Worm (Caenorhabditis elegans) whole organism, L3 larva: ENCODE measurements around the gene ZC190.2.

Source experiments
- R02D3.7 ChIP-seq: fragments of 150-350 bp; optimal IDR thresholded peaks from 2 replicates; lab custom pipeline; 2014; ENCODE audit warnings: missing biosample characterization, missing genetic modification characterization
- ama-1 ChIP-seq: fragments of 150-350 bp; optimal IDR thresholded peaks from 2 replicates; lab custom pipeline; 2018
- ceh-16 ChIP-seq: sonication (generic microtip); optimal IDR thresholded peaks from 2 replicates; lab custom pipeline; 2017; ENCODE audit warnings: missing biosample characterization, missing genetic modification characterization
- ceh-28 ChIP-seq: fragments of 150-350 bp; optimal IDR thresholded peaks from 2 replicates; lab custom pipeline; 2014; ENCODE audit warnings: missing biosample characterization, missing genetic modification reagents, missing genetic modification characterization
- ceh-82 ChIP-seq: fragments of 150-350 bp; optimal IDR thresholded peaks from 2 replicates; lab custom pipeline; 2014; ENCODE audit warnings: missing biosample characterization, missing genetic modification characterization
- ceh-9 ChIP-seq: sonication (generic microtip); optimal IDR thresholded peaks from 2 replicates; lab custom pipeline; 2018; ENCODE audit warnings: missing biosample characterization, missing genetic modification characterization
- egl-27 ChIP-seq: sonication (generic microtip); optimal IDR thresholded peaks from 4 replicates; lab custom pipeline; 2017; ENCODE audit warnings: missing biosample characterization, missing genetic modification reagents, missing genetic modification characterization
- egl-5 ChIP-seq: fragments of 150-350 bp; optimal IDR thresholded peaks from 2 replicates; lab custom pipeline; 2017; ENCODE audit warnings: missing biosample characterization, missing genetic modification reagents, missing genetic modification characterization, inconsistent platforms
- elt-2 ChIP-seq: sonication (generic microtip); optimal IDR thresholded peaks from 2 replicates; lab custom pipeline; 2016; ENCODE audit warnings: missing genetic modification reagents, mild to moderate bottlenecking, missing genetic modification characterization, missing compliant biosample characterization
- elt-3 ChIP-seq, 3 experiments: fragments of 150-350 bp in 1 of 3; sonication (generic microtip) in 2 of 3; optimal IDR thresholded peaks; 2 replicates in 2 of 3; 4 replicates in 1 of 3; lab custom pipeline; 2014 to 2017; ENCODE audit warnings: missing biosample characterization in 3 of 3, missing genetic modification characterization in 3 of 3
- eor-1 ChIP-seq, 2 experiments: fragments of 150-350 bp; optimal IDR thresholded peaks; 2 replicates each; lab custom pipeline; 2014 to 2018; ENCODE audit warnings: missing biosample characterization in 2 of 2, missing genetic modification characterization in 2 of 2
- fkh-2 ChIP-seq: fragments of 150-350 bp; optimal IDR thresholded peaks from 2 replicates; lab custom pipeline; 2014; ENCODE audit warnings: missing biosample characterization, missing genetic modification reagents, missing genetic modification characterization
- hmg-11 ChIP-seq: sonication (generic microtip); optimal IDR thresholded peaks from 2 replicates; lab custom pipeline; 2016; ENCODE audit warnings: missing genetic modification characterization, missing compliant biosample characterization
- jun-1 ChIP-seq: fragments of 150-350 bp; optimal IDR thresholded peaks from 2 replicates; lab custom pipeline; 2014; ENCODE audit warnings: missing biosample characterization, missing genetic modification reagents, missing genetic modification characterization
- lin-39 ChIP-seq: fragments of 150-350 bp; optimal IDR thresholded peaks from 2 replicates; lab custom pipeline; 2018; ENCODE audit warnings: missing biosample characterization, missing genetic modification reagents, missing genetic modification characterization
- mdl-1 ChIP-seq: fragments of 150-350 bp; optimal IDR thresholded peaks from 2 replicates; lab custom pipeline; 2014; ENCODE audit warnings: missing biosample characterization, missing genetic modification characterization
- nhr-11 ChIP-seq: fragments of 150-350 bp; optimal IDR thresholded peaks from 2 replicates; lab custom pipeline; 2014; ENCODE audit warnings: missing biosample characterization, missing genetic modification characterization
- nhr-12 ChIP-seq: fragments of 150-350 bp; optimal IDR thresholded peaks from 2 replicates; lab custom pipeline; 2014; ENCODE audit warnings: missing biosample characterization, missing genetic modification characterization
- nhr-23 ChIP-seq: fragments of 150-350 bp; optimal IDR thresholded peaks from 2 replicates; lab custom pipeline; 2014; ENCODE audit warnings: missing biosample characterization, missing genetic modification reagents, missing genetic modification characterization
- nhr-237 ChIP-seq: fragments of 150-350 bp; optimal IDR thresholded peaks from 2 replicates; lab custom pipeline; 2014; ENCODE audit warnings: missing biosample characterization, missing genetic modification characterization
- nhr-25 ChIP-seq: sonication (generic microtip); optimal IDR thresholded peaks from 2 replicates; lab custom pipeline; 2017; ENCODE audit warnings: missing biosample characterization, missing genetic modification characterization
- nhr-43 ChIP-seq: sonication (generic microtip); optimal IDR thresholded peaks from 2 replicates; lab custom pipeline; 2016; ENCODE audit warnings: mild to moderate bottlenecking, missing genetic modification characterization, missing compliant biosample characterization; ENCODE audit not compliant: poor library complexity, severe bottlenecking
- nhr-67 ChIP-seq: fragments of 150-350 bp; optimal IDR thresholded peaks from 2 replicates; lab custom pipeline; 2014; ENCODE audit warnings: missing biosample characterization, missing genetic modification characterization
- nhr-76 ChIP-seq: fragments of 150-350 bp; sonication (generic microtip); optimal IDR thresholded peaks from 5 replicates; lab custom pipeline; 2014; ENCODE audit warnings: missing biosample characterization, missing genetic modification characterization
- nhr-77 ChIP-seq: fragments of 150-350 bp; optimal IDR thresholded peaks from 2 replicates; lab custom pipeline; 2014; ENCODE audit warnings: missing biosample characterization, missing genetic modification characterization
- pha-4 ChIP-seq: fragments of 150-350 bp; optimal IDR thresholded peaks from 2 replicates; lab custom pipeline; 2014; ENCODE audit warnings: missing biosample characterization, missing genetic modification reagents, missing genetic modification characterization
- pqm-1 ChIP-seq: fragments of 150-350 bp; optimal IDR thresholded peaks from 2 replicates; lab custom pipeline; 2017; ENCODE audit warnings: missing biosample characterization, missing genetic modification characterization, inconsistent platforms
- sea-2 ChIP-seq: fragments of 150-350 bp; sonication (generic microtip); optimal IDR thresholded peaks from 4 replicates; lab custom pipeline; 2014; ENCODE audit warnings: missing biosample characterization, missing genetic modification reagents, missing genetic modification characterization
- snpc-4 ChIP-seq: fragments of 150-350 bp; optimal IDR thresholded peaks from 2 replicates; lab custom pipeline; 2014; ENCODE audit warnings: missing biosample characterization, missing genetic modification characterization
- unc-39 ChIP-seq: sonication (generic microtip); optimal IDR thresholded peaks from 4 replicates; lab custom pipeline; 2017; ENCODE audit warnings: missing biosample characterization, missing genetic modification characterization
- unc-62 ChIP-seq: fragments of 150-350 bp; sonication (generic microtip); optimal IDR thresholded peaks from 4 replicates; lab custom pipeline; 2014; ENCODE audit warnings: missing biosample characterization, missing genetic modification reagents, missing genetic modification characterization
- zag-1 ChIP-seq: fragments of 150-350 bp; optimal IDR thresholded peaks from 2 replicates; lab custom pipeline; 2014; ENCODE audit warnings: missing biosample characterization, missing genetic modification characterization
- ztf-4 ChIP-seq: fragments of 150-350 bp; optimal IDR thresholded peaks from 2 replicates; lab custom pipeline; 2014; ENCODE audit warnings: missing biosample characterization, missing genetic modification characterization

The ZC190.2 gene

DNA sequence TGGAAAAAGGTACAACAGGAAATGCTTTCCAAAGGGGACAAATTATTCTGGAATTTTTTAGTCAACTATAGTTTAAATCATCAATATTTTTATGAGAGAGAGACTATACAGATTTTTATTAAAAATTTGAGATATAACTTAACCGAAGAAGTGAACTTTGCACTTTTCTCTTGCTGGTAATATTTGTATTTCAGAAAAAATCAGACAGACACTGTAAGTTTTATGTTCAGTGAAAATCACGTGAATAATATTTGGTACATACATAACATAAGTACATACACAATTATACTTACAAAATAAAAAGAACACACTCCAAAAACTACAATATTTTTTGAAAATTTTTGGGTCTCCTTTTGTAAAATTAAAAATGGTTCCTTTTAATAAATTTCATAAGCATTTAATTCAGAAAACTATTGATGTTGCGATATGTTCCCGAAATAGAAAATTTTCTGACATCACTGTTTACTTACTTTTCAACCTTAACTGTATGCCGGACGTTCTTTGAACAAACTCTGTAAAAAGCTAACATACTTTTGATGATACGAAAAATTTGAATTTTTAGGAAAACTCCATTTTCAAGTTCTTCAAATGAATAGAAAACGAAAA lies 43.4 kb upstream of the ZC190.2 start, which contains the start of the genes F28A12.10 and acd-4:
Gene F28A12.10, minus strand, starts transcription at position 101 of the 606 bp plus-strand sequence.
Gene acd-4, plus strand, starts transcription at position 556 of the 606 bp plus-strand sequence.
- TF ChIP-seq pqm-1 (no peak), nhr-12 (tag; lab: Kevin White, UChicago) (no peak), mdl-1 (tag; lab: Kevin White, UChicago) (no peak), ceh-16 (tag; lab: Kevin White, UChicago) (no peak), ceh-82 (tag; lab: Kevin White, UChicago) (no peak), ama-1 (lab: Kevin White, UChicago) (no peak), eor-1 (tag; optimal IDR thresholded peaks at IDR 0.05; lab: Kevin White, UChicago) (no peak), hmg-11 (no peak), fkh-2 (no peak), ceh-9 (no peak), sea-2 (GFP tag; lab: Kevin White, UChicago) (no peak), nhr-43 (tag; lab: Kevin White, UChicago) (no peak), jun-1 (no peak), nhr-76 (tag; lab: Kevin White, UChicago) (no peak)

DNA sequence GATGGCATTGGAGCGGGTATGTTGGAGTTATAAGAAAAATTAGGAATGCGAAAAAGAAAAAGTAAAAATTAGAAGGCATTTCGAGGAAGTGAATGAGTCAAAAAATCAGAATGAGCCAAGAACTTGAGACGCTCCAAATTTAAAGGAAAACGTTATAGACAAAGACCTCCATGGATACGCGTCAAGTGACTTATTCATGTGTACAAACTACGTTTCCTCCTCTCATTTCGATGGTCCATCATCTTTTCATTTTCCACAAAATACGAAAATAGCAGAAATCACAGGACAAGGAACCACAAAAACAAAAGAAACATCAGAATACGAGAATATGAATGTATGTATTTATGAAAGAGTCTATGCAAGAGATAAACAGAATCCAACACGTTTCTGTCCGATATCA lies 39.9 kb upstream of the ZC190.2 start, which contains the start of gene F28A12.3:
Gene F28A12.3, minus strand, starts transcription at position 101 of the 400 bp plus-strand sequence.
- TF ChIP-seq mdl-1 (tag; lab: Kevin White, UChicago) (no peak), ceh-28 (tag; lab: Kevin White, UChicago) (no peak), unc-62 (GFP tag; lab: Kevin White, UChicago) (no peak), egl-27 (tag; lab: Kevin White, UChicago) (no peak), elt-3 (tag; optimal IDR thresholded peaks at IDR 0.05; lab: Kevin White, UChicago) (no peak), fkh-2 (no peak), ama-1 (lab: Kevin White, UChicago) (no peak), R02D3.7 (tag; lab: Kevin White, UChicago) (no peak)

DNA sequence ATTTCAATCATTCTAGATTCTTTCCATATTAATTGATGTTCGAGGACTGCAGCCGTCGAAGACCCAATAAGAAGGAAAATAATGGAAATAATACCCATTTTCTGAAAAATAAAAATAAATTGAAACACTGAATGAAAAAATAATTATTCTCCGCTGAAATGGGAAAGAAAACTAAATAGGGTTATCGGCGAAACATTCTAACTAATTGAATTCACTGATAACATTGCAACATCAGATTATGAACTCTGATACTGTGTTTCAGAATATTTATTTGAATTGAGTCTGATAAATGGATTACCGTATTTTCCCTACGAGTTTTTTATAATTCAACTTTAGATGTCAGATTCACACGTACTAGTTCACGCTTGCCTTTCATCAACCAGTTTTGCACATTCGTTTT lies 38.1 kb upstream of the ZC190.2 start, which contains the start of gene asp-13:
Gene asp-13, minus strand, starts transcription at position 101 of the 400 bp plus-strand sequence.
- TF ChIP-seq elt-2 (tag; lab: Kevin White, UChicago) (peak; percentile 17), fkh-2 (no peak), nhr-77 (tag; lab: Kevin White, UChicago) (no peak), egl-5 (tag; lab: Kevin White, UChicago) (no peak), nhr-11 (tag; lab: Kevin White, UChicago) (no peak)

DNA sequence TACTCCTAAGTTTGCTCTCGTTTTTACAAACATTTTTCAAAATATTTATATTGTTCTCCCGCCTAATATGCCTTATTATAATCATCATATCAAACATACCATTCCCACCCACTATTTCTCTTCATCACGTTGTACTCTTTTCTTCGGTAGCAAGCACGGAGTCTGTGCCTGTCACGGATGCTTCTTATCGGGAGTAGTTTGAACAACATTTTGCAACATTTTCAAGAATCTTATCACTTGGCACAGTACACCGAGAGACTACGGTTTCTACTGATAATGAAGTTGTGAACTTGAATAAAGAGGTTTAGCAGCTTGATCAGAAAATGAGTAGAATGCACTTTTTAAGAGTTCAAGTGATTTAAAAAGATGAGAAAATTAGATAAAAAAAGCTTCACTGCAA lies 32.9 kb upstream of the ZC190.2 start:
- no peak for TF ChIP-seq nhr-77 (tag; lab: Kevin White, UChicago)
- peak; percentile 42 for TF ChIP-seq pha-4 (tag; lab: Kevin White, UChicago)
- no peak for TF ChIP-seq nhr-237
- no peak for TF ChIP-seq nhr-25 (tag; lab: Kevin White, UChicago)
- no peak for TF ChIP-seq egl-27 (tag; lab: Kevin White, UChicago)
- no peak for TF ChIP-seq nhr-23
- TF ChIP-seq sea-2 (GFP tag; lab: Kevin White, UChicago), result no peak
- TF ChIP-seq nhr-12 (tag; lab: Kevin White, UChicago), result no peak
- TF ChIP-seq pqm-1, result peak; percentile 99
- peak; percentile 11 for TF ChIP-seq jun-1
- TF ChIP-seq fkh-2, result no peak
- no peak for TF ChIP-seq unc-39 (tag; lab: Kevin White, UChicago)
- no peak for TF ChIP-seq lin-39 (tag; lab: Kevin White, UChicago)
- no peak for TF ChIP-seq zag-1 (tag; lab: Kevin White, UChicago)
- no peak for TF ChIP-seq ceh-28 (tag; lab: Kevin White, UChicago)
- no peak for TF ChIP-seq ztf-4
- no peak for TF ChIP-seq nhr-67 (tag; lab: Kevin White, UChicago)
- TF ChIP-seq elt-2 (tag; lab: Kevin White, UChicago), result peak; percentile 98
- no peak for TF ChIP-seq nhr-76 (tag; lab: Kevin White, UChicago)
- TF ChIP-seq hmg-11, result no peak
- no peak for TF ChIP-seq snpc-4 (tag; lab: Kevin White, UChicago)

DNA sequence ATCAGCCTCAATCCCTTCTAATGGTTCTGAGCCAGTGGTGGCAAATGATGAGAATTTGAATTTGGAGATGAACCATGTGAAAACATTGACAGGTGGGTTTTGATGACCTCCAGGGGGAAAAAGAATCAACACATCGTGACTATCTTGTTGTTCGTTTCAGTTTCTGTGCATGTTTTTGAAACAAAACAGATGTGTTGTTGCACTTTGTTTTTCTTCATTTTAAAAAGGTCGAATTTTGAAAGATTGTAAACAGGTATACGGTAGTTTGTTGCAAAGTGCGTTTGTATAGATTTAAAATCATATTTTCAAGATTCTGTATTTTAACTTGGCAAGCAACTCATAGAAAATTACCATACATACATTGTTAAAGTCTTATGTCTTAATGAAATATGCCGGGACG lies 30.8 kb upstream of the ZC190.2 start:
- TF ChIP-seq ceh-28 (tag; lab: Kevin White, UChicago), result no peak
- TF ChIP-seq snpc-4 (tag; lab: Kevin White, UChicago), result no peak
- TF ChIP-seq nhr-77 (tag; lab: Kevin White, UChicago), result no peak
- no peak for TF ChIP-seq mdl-1 (tag; lab: Kevin White, UChicago)
- TF ChIP-seq nhr-25 (tag; lab: Kevin White, UChicago), result no peak
- no peak for TF ChIP-seq nhr-12 (tag; lab: Kevin White, UChicago)
- TF ChIP-seq, all 47 proteins: peak for 0
